Worm (Caenorhabditis elegans) whole organism, young adult: ENCODE data around the gene fbxb-24.

ENCODE experiments used
- B0035.1 ChIP-seq: sonication (generic microtip); optimal IDR thresholded peaks from 2 replicates; lab custom pipeline; 2016; ENCODE audit warnings: missing genetic modification characterization, mild to moderate bottlenecking, missing compliant biosample characterization, missing genotype, missing genetic modification reagents
- B0261.1 ChIP-seq: sonication (generic microtip); optimal IDR thresholded peaks from 2 replicates; lab custom pipeline; 2016; ENCODE audit warnings: mild to moderate bottlenecking, missing genetic modification characterization, moderate library complexity, missing compliant biosample characterization
- D2030.7 ChIP-seq: fragments of 200-800 bp; sonication (Bioruptor generic); IDR thresholded peaks from 2 replicates; pipeline ENCODE4 v1.3.6; 2022; ENCODE audit warnings: missing genetic modification reagents, missing genetic modification characterization, missing compliant biosample characterization
- F23B12.7 ChIP-seq: sonication (generic microtip); optimal IDR thresholded peaks from 2 replicates; lab custom pipeline; 2017; ENCODE audit warnings: missing genetic modification characterization, mild to moderate bottlenecking, missing compliant biosample characterization, antibody characterized with exemption, moderate library complexity; ENCODE audit not compliant: insufficient read depth
- F33H1.4 ChIP-seq: fragments of 200-800 bp; sonication (Bioruptor generic); IDR thresholded peaks from 2 replicates; pipeline ENCODE4 v1.3.6; 2022; ENCODE audit warnings: missing genetic modification reagents, missing genetic modification characterization, missing compliant biosample characterization
- F37B4.10 ChIP-seq: fragments of 200-800 bp; sonication (Bioruptor generic); IDR thresholded peaks from 2 replicates; pipeline ENCODE4 v1.3.6; 2022; ENCODE audit warnings: missing genetic modification characterization, missing compliant biosample characterization
- F49E8.2 ChIP-seq: sonication (generic microtip); optimal IDR thresholded peaks from 3 replicates; lab custom pipeline; 2017; ENCODE audit warnings: missing genetic modification characterization, mild to moderate bottlenecking, missing compliant biosample characterization, antibody characterized with exemption, moderate library complexity; ENCODE audit not compliant: insufficient read depth
- F57A8.1 ChIP-seq: fragments of 200-800 bp; sonication (Bioruptor generic); optimal IDR thresholded peaks from 2 replicates; lab custom pipeline; 2018; ENCODE audit warnings: mild to moderate bottlenecking, missing genetic modification characterization, moderate library complexity, missing compliant biosample characterization
- Y56A3A.18 ChIP-seq: fragments of 200-800 bp; sonication (Bioruptor generic); IDR thresholded peaks from 2 replicates; pipeline ENCODE4 v1.3.6; 2022; ENCODE audit warnings: missing genetic modification reagents, missing genetic modification characterization, missing compliant biosample characterization
- Y95B8A.8 ChIP-seq: fragments of 200-800 bp; sonication (Bioruptor generic); IDR thresholded peaks from 2 replicates; pipeline ENCODE4 v1.3.6; 2022; ENCODE audit warnings: missing genetic modification reagents, missing genetic modification characterization, missing compliant biosample characterization
- aptf-3 ChIP-seq: fragments of 200-800 bp; sonication (Bioruptor generic); IDR thresholded peaks from 2 replicates; pipeline ENCODE4 v1.3.6; 2022; ENCODE audit warnings: missing genetic modification characterization, missing compliant biosample characterization
- atf-7 ChIP-seq: sonication (generic microtip); optimal IDR thresholded peaks from 2 replicates; lab custom pipeline; 2017; ENCODE audit warnings: mild to moderate bottlenecking, missing genetic modification characterization, missing compliant biosample characterization
- athp-1 ChIP-seq: sonication (generic microtip); optimal IDR thresholded peaks from 2 replicates; lab custom pipeline; 2017; ENCODE audit warnings: mild to moderate bottlenecking, missing genetic modification characterization, missing compliant biosample characterization
- ccch-3 ChIP-seq: fragments of 200-800 bp; sonication (Bioruptor generic); optimal IDR thresholded peaks from 2 replicates; lab custom pipeline; 2018; ENCODE audit warnings: mild to moderate bottlenecking, missing genetic modification characterization, missing compliant biosample characterization
- cebp-1 ChIP-seq, 2 experiments: fragments of 200-800 bp in 1 of 2; sonication (Bioruptor generic) in 1 of 2; sonication (generic microtip) in 1 of 2; IDR thresholded peaks in 1 of 2; optimal IDR thresholded peaks in 1 of 2; 2 replicates each; pipeline versions ENCODE4 v1.3.6 to Lab custom; 2017 to 2022; ENCODE audit warnings: missing compliant biosample characterization in 2 of 2, missing genetic modification characterization in 2 of 2, mild to moderate bottlenecking in 1 of 2, missing genetic modification reagents in 1 of 2, moderate library complexity in 1 of 2
- cebp-2 ChIP-seq: fragments of 200-800 bp; sonication (Bioruptor generic); IDR thresholded peaks from 2 replicates; pipeline ENCODE4 v1.3.6; 2022; ENCODE audit warnings: missing genetic modification characterization, missing compliant biosample characterization
- ceh-100 ChIP-seq: fragments of 200-800 bp; sonication (Bioruptor generic); IDR thresholded peaks from 2 replicates; pipeline ENCODE4 v1.3.6; 2022; ENCODE audit warnings: missing genetic modification reagents, missing genetic modification characterization, missing compliant biosample characterization
- ceh-27 ChIP-seq: fragments of 200-800 bp; sonication (Bioruptor generic); optimal IDR thresholded peaks from 2 replicates; lab custom pipeline; 2018; ENCODE audit warnings: mild to moderate bottlenecking, missing genetic modification characterization, moderate library complexity, missing compliant biosample characterization
- chd-7 ChIP-seq: sonication (generic microtip); optimal IDR thresholded peaks from 2 replicates; lab custom pipeline; 2016; ENCODE audit warnings: mild to moderate bottlenecking, missing genetic modification characterization, moderate library complexity, missing compliant biosample characterization
- dox-1 ChIP-seq: fragments of 200-800 bp; sonication (Bioruptor generic); IDR thresholded peaks from 2 replicates; pipeline ENCODE4 v1.3.6; 2022; ENCODE audit warnings: missing genetic modification reagents, missing genetic modification characterization, missing compliant biosample characterization
- dpl-1 ChIP-seq: fragments of 150-350 bp; optimal IDR thresholded peaks from 2 replicates; lab custom pipeline; 2014; ENCODE audit warnings: missing biosample characterization, missing genetic modification reagents, missing genetic modification characterization
- efl-1 ChIP-seq: fragments of 150-350 bp; optimal IDR thresholded peaks from 2 replicates; lab custom pipeline; 2014; ENCODE audit warnings: missing biosample characterization, missing genetic modification reagents, missing genetic modification characterization
- egrh-3 ChIP-seq: fragments of 200-800 bp; sonication (Bioruptor generic); IDR thresholded peaks from 2 replicates; pipeline ENCODE4 v1.3.6; 2022; ENCODE audit warnings: missing genetic modification reagents, missing genetic modification characterization, missing compliant biosample characterization
- fkh-3 ChIP-seq: sonication (generic microtip); optimal IDR thresholded peaks from 2 replicates; lab custom pipeline; 2016; ENCODE audit warnings: mild to moderate bottlenecking, missing genetic modification characterization, missing compliant biosample characterization
- hlh-12 ChIP-seq: sonication (generic microtip); optimal IDR thresholded peaks from 2 replicates; lab custom pipeline; 2016; ENCODE audit warnings: missing genetic modification characterization, missing compliant biosample characterization
- hlh-26 ChIP-seq: fragments of 200-800 bp; sonication (Bioruptor generic); conservative IDR thresholded peaks from 2 replicates; pipeline ENCODE4 v1.3.6; 2022; ENCODE audit warnings: missing genetic modification reagents, missing genetic modification characterization, missing compliant biosample characterization
- hmg-20 ChIP-seq: fragments of 200-800 bp; sonication (Bioruptor generic); IDR thresholded peaks from 2 replicates; pipeline ENCODE4 v1.3.6; 2022; ENCODE audit warnings: missing genetic modification reagents, missing genetic modification characterization, missing compliant biosample characterization
- let-607 ChIP-seq, 2 experiments: fragments of 200-800 bp in 1 of 2; sonication (Bioruptor generic) in 1 of 2; sonication (generic microtip) in 1 of 2; optimal IDR thresholded peaks; 2 replicates each; lab custom pipeline; 2016 to 2018; ENCODE audit warnings: mild to moderate bottlenecking in 2 of 2, missing compliant biosample characterization in 2 of 2, missing genetic modification characterization in 2 of 2, moderate library complexity in 2 of 2, missing genotype in 1 of 2
- lin-40 ChIP-seq: sonication (generic microtip); optimal IDR thresholded peaks from 2 replicates; lab custom pipeline; 2016; ENCODE audit warnings: missing genetic modification characterization, mild to moderate bottlenecking, missing compliant biosample characterization, missing genotype, missing genetic modification reagents
- lin-54 ChIP-seq: fragments of 200-800 bp; sonication (Bioruptor generic); optimal IDR thresholded peaks from 2 replicates; lab custom pipeline; 2018; ENCODE audit warnings: mild to moderate bottlenecking, missing genetic modification characterization, missing compliant biosample characterization
- lir-1 ChIP-seq: fragments of 200-800 bp; sonication (Bioruptor generic); conservative IDR thresholded peaks from 2 replicates; pipeline ENCODE4 v1.3.6; 2022; ENCODE audit warnings: missing genetic modification reagents, missing genetic modification characterization, missing compliant biosample characterization
- mxl-1 ChIP-seq: sonication (generic microtip); optimal IDR thresholded peaks from 2 replicates; lab custom pipeline; 2016; ENCODE audit warnings: missing genetic modification characterization, missing compliant biosample characterization
- nhr-120 ChIP-seq: fragments of 200-800 bp; sonication (Bioruptor generic); IDR thresholded peaks from 2 replicates; pipeline ENCODE4 v1.3.6; 2022; ENCODE audit warnings: missing genetic modification characterization, missing compliant biosample characterization
- nhr-179 ChIP-seq: sonication (generic microtip); optimal IDR thresholded peaks from 2 replicates; lab custom pipeline; 2016; ENCODE audit warnings: mild to moderate bottlenecking, missing genetic modification characterization, missing compliant biosample characterization
- nhr-27 ChIP-seq: fragments of 200-800 bp; sonication (Bioruptor generic); optimal IDR thresholded peaks from 2 replicates; lab custom pipeline; 2018; ENCODE audit warnings: mild to moderate bottlenecking, missing genetic modification characterization, moderate library complexity, missing compliant biosample characterization
- nhr-90 ChIP-seq: sonication (generic microtip); optimal IDR thresholded peaks from 2 replicates; lab custom pipeline; 2016; ENCODE audit warnings: missing genotype, mild to moderate bottlenecking, missing genetic modification characterization, missing compliant biosample characterization
- pbrm-1 ChIP-seq: fragments of 200-800 bp; sonication (Bioruptor generic); IDR thresholded peaks from 2 replicates; pipeline ENCODE4 v1.3.6; 2022; ENCODE audit warnings: missing genetic modification reagents, missing genetic modification characterization, missing compliant biosample characterization
- pha-4 ChIP-seq: fragments of 150-350 bp; sonication (generic microtip); optimal IDR thresholded peaks from 2 replicates; lab custom pipeline; 2014; ENCODE audit warnings: missing biosample characterization, missing genetic modification reagents, missing genetic modification characterization
- rec-8 ChIP-seq, 2 experiments: sonication (generic microtip); optimal IDR thresholded peaks; 2 replicates each; lab custom pipeline; 2016; ENCODE audit warnings: mild to moderate bottlenecking in 2 of 2, missing genetic modification characterization in 2 of 2, missing genetic modification reagents in 2 of 2, missing genotype in 2 of 2, missing biosample characterization in 1 of 2, missing compliant biosample characterization in 1 of 2, moderate library complexity in 1 of 2
- repo-1 ChIP-seq: sonication (generic microtip); optimal IDR thresholded peaks from 2 replicates; lab custom pipeline; 2017; ENCODE audit warnings: mild to moderate bottlenecking, missing genetic modification characterization, missing compliant biosample characterization
- sea-2 ChIP-seq: fragments of 200-800 bp; sonication (Bioruptor generic); IDR thresholded peaks from 2 replicates; pipeline ENCODE4 v1.3.6; 2022; ENCODE audit warnings: missing genetic modification characterization, missing compliant biosample characterization
- snpc-1.1 ChIP-seq: sonication (generic microtip); optimal IDR thresholded peaks from 2 replicates; lab custom pipeline; 2017; ENCODE audit warnings: missing genetic modification characterization, mild to moderate bottlenecking, missing compliant biosample characterization, antibody characterized with exemption, moderate library complexity, missing genotype, missing genetic modification reagents; ENCODE audit not compliant: insufficient read depth
- sptf-2 ChIP-seq: fragments of 200-800 bp; sonication (Bioruptor generic); optimal IDR thresholded peaks from 2 replicates; lab custom pipeline; 2018; ENCODE audit warnings: mild to moderate bottlenecking, missing genetic modification characterization, missing compliant biosample characterization
- tlf-1 ChIP-seq: fragments of 200-800 bp; sonication (Bioruptor generic); optimal IDR thresholded peaks from 2 replicates; lab custom pipeline; 2018; ENCODE audit warnings: mild to moderate bottlenecking, missing genetic modification characterization, missing compliant biosample characterization

fbxb-24 gene

ce11 chrIII:11946062-11946749, 37.4 kb downstream of the fbxb-24 start (continued):
- TF ChIP-seq nhr-179 (no peak), hmg-20 (GFP tag; lab: Robert Waterston, UW) (peak; percentile 58; the same call in 1 of the 2 replicates), rec-8 (tag; optimal IDR thresholded peaks at IDR 0.05; lab: Kevin White, UChicago) (peak in 1 of 2 experiments; percentile 71), let-607 (tag; optimal IDR thresholded peaks at IDR 0.05; lab: Kevin White, UChicago) (peak in 1 of 2 experiments; percentile 78), F57A8.1 (GFP tag; lab: Kevin White, UChicago) (no peak), B0261.1 (tag; lab: Kevin White, UChicago) (peak; percentile 20), nhr-27 (tag; lab: Kevin White, UChicago) (peak; percentile 74), hlh-12 (no peak), ceh-100 (peak; percentile 57; the same call in 1 of the 2 replicates), lir-1 (GFP tag; lab: Robert Waterston, UW) (peak; percentile 89), dpl-1 (peak; percentile 31), egrh-3 (GFP tag; lab: Robert Waterston, UW) (0 out of 2 replicates have a peak, but pooled peaks have one; percentile 17), lin-40 (tag; lab: Kevin White, UChicago) (peak; percentile 86), aptf-3 (GFP tag; lab: Robert Waterston, UW) (no peak), pbrm-1 (peak; percentile 72), F37B4.10 (no peak), F23B12.7 (no peak), F33H1.4 (GFP tag; lab: Robert Waterston, UW) (peak; percentile 66), sea-2 (GFP tag; lab: Robert Waterston, UW) (no peak), atf-7 (tag; lab: Kevin White, UChicago) (peak; percentile 43), chd-7 (peak; percentile 46), B0035.1 (tag; lab: Kevin White, UChicago) (peak; percentile 59), ceh-27 (GFP tag; lab: Kevin White, UChicago) (peak; percentile 77), tlf-1 (GFP tag; lab: Kevin White, UChicago) (no peak), mxl-1 (no peak), Y95B8A.8 (GFP tag; lab: Robert Waterston, UW) (no peak), fkh-3 (tag; lab: Kevin White, UChicago) (no peak), D2030.7 (peak; percentile 62; the same call in 1 of the 2 replicates), athp-1 (tag; lab: Kevin White, UChicago) (peak; percentile 79), Y56A3A.18 (GFP tag; lab: Robert Waterston, UW) (no peak), nhr-120 (no peak), repo-1 (no peak), cebp-2 (GFP tag; lab: Robert Waterston, UW) (no peak), sptf-2 (GFP tag; lab: Kevin White, UChicago) (no peak), cebp-1 (GFP tag; IDR thresholded peaks at IDR 0.05; lab: Robert Waterston, UW) (no peak), cebp-1 (tag; optimal IDR thresholded peaks at IDR 0.05; lab: Kevin White, UChicago) (peak; percentile 55), nhr-90 (no peak), snpc-1.1 (no peak), efl-1 (peak; percentile 12), F49E8.2 (tag; lab: Kevin White, UChicago) (peak; percentile 39), hlh-26 (GFP tag; lab: Robert Waterston, UW) (no peak), dox-1 (peak; percentile 67; the same call in 1 of the 2 replicates), ccch-3 (peak; percentile 77), lin-54 (GFP tag; lab: Kevin White, UChicago) (peak; percentile 59), pha-4 (tag; lab: Kevin White, UChicago) (no peak)
